Worm (Caenorhabditis elegans) whole organism, late embryonic: ENCODE data around the gene C34C12.7.

Source experiments
- C08G9.2 ChIP-seq: sonication (generic microtip); optimal IDR thresholded peaks from 2 replicates; lab custom pipeline; 2016; ENCODE audit warnings: mild to moderate bottlenecking, missing genetic modification characterization, moderate library complexity, missing compliant biosample characterization
- F13H6.1 ChIP-seq: sonication (generic microtip); optimal IDR thresholded peaks from 2 replicates; lab custom pipeline; 2016; ENCODE audit warnings: missing genetic modification characterization, missing compliant biosample characterization
- T23F11.4 ChIP-seq: fragments of 200-800 bp; sonication (Bioruptor generic); optimal IDR thresholded peaks from 2 replicates; lab custom pipeline; 2018; ENCODE audit warnings: mild to moderate bottlenecking, missing genetic modification characterization, missing compliant biosample characterization
- Y22D7AL.16 ChIP-seq: sonication (generic microtip); optimal IDR thresholded peaks from 2 replicates; lab custom pipeline; 2016; ENCODE audit warnings: missing genetic modification characterization, missing compliant biosample characterization
- ahr-1 ChIP-seq: sonication (generic microtip); optimal IDR thresholded peaks from 2 replicates; lab custom pipeline; 2016; ENCODE audit warnings: missing genetic modification characterization, missing compliant biosample characterization
- ama-1 ChIP-seq: fragments of 150-350 bp; optimal IDR thresholded peaks from 2 replicates; lab custom pipeline; 2014
- ceh-18 ChIP-seq: sonication (generic microtip); optimal IDR thresholded peaks from 2 replicates; lab custom pipeline; 2016; ENCODE audit warnings: missing genetic modification characterization, missing compliant biosample characterization
- ceh-24 ChIP-seq: sonication (generic microtip); optimal IDR thresholded peaks from 2 replicates; lab custom pipeline; 2016; ENCODE audit warnings: mild to moderate bottlenecking, missing genetic modification characterization, missing compliant biosample characterization
- ceh-30 ChIP-seq: fragments of 150-350 bp; optimal IDR thresholded peaks from 2 replicates; lab custom pipeline; 2014; ENCODE audit warnings: missing biosample characterization, missing genetic modification characterization
- ceh-31 ChIP-seq: sonication (generic microtip); optimal IDR thresholded peaks from 2 replicates; lab custom pipeline; 2016; ENCODE audit warnings: missing genetic modification characterization, missing compliant biosample characterization
- ceh-34 ChIP-seq: sonication (generic microtip); optimal IDR thresholded peaks from 2 replicates; lab custom pipeline; 2016; ENCODE audit warnings: mild to moderate bottlenecking, missing genetic modification characterization, missing compliant biosample characterization
- ceh-45 ChIP-seq: fragments of 200-800 bp; sonication (Bioruptor generic); IDR thresholded peaks from 2 replicates; pipeline ENCODE4 v1.3.6; 2022; ENCODE audit warnings: missing genetic modification reagents, missing genetic modification characterization, missing compliant biosample characterization
- ceh-48 ChIP-seq: sonication (generic microtip); optimal IDR thresholded peaks from 2 replicates; lab custom pipeline; 2016; ENCODE audit warnings: missing genetic modification characterization, inconsistent platforms, missing compliant biosample characterization
- ceh-6 ChIP-seq: fragments of 200-800 bp; sonication (Bioruptor generic); optimal IDR thresholded peaks from 2 replicates; lab custom pipeline; 2018; ENCODE audit warnings: mild to moderate bottlenecking, missing genetic modification characterization, missing compliant biosample characterization
- dmd-4 ChIP-seq: sonication (generic microtip); optimal IDR thresholded peaks from 2 replicates; lab custom pipeline; 2016; ENCODE audit warnings: borderline replicate concordance, missing genetic modification characterization, missing compliant biosample characterization
- elt-2 ChIP-seq: sonication (generic microtip); optimal IDR thresholded peaks from 2 replicates; lab custom pipeline; 2016; ENCODE audit warnings: missing genetic modification reagents, missing genetic modification characterization, missing compliant biosample characterization
- ets-4 ChIP-seq: sonication (generic microtip); optimal IDR thresholded peaks from 2 replicates; lab custom pipeline; 2016; ENCODE audit warnings: missing genetic modification characterization, missing compliant biosample characterization
- fkh-10 ChIP-seq: fragments of 150-350 bp; optimal IDR thresholded peaks from 2 replicates; lab custom pipeline; 2014; ENCODE audit warnings: missing biosample characterization, missing genetic modification reagents, missing genetic modification characterization
- fkh-6 ChIP-seq: sonication (generic microtip); optimal IDR thresholded peaks from 2 replicates; lab custom pipeline; 2016; ENCODE audit warnings: missing genetic modification characterization, missing compliant biosample characterization
- hlh-30 ChIP-seq: sonication (generic microtip); optimal IDR thresholded peaks from 2 replicates; lab custom pipeline; 2017; ENCODE audit warnings: antibody characterized with exemption, missing genetic modification characterization, missing compliant biosample characterization; ENCODE audit not compliant: insufficient read depth
- lin-11 ChIP-seq: fragments of 200-800 bp; sonication (Bioruptor generic); optimal IDR thresholded peaks from 2 replicates; lab custom pipeline; 2018; ENCODE audit warnings: mild to moderate bottlenecking, missing genetic modification characterization, missing compliant biosample characterization
- madf-2 ChIP-seq: sonication (generic microtip); optimal IDR thresholded peaks from 2 replicates; lab custom pipeline; 2017; ENCODE audit warnings: missing genetic modification characterization, missing compliant biosample characterization
- mec-3 ChIP-seq: sonication (generic microtip); optimal IDR thresholded peaks from 2 replicates; lab custom pipeline; 2016; ENCODE audit warnings: borderline replicate concordance, missing genetic modification characterization, missing compliant biosample characterization
- nhr-11 ChIP-seq: fragments of 150-350 bp; optimal IDR thresholded peaks from 2 replicates; lab custom pipeline; 2014; ENCODE audit warnings: missing biosample characterization, missing genetic modification characterization
- npax-4 ChIP-seq: sonication (generic microtip); optimal IDR thresholded peaks from 2 replicates; lab custom pipeline; 2016; ENCODE audit warnings: missing genetic modification characterization, missing compliant biosample characterization
- odd-2 ChIP-seq: sonication (generic microtip); optimal IDR thresholded peaks from 2 replicates; lab custom pipeline; 2017; ENCODE audit warnings: antibody characterized with exemption, mild to moderate bottlenecking, missing genetic modification characterization, missing compliant biosample characterization
- pag-3 ChIP-seq: sonication (generic microtip); optimal IDR thresholded peaks from 2 replicates; lab custom pipeline; 2016; ENCODE audit warnings: missing compliant biosample characterization, missing genetic modification characterization, borderline replicate concordance
- pat-9 ChIP-seq: fragments of 200-800 bp; sonication (Bioruptor generic); optimal IDR thresholded peaks from 2 replicates; lab custom pipeline; 2018; ENCODE audit warnings: mild to moderate bottlenecking, missing genetic modification characterization, moderate library complexity, missing compliant biosample characterization
- pha-2 ChIP-seq: sonication (generic microtip); optimal IDR thresholded peaks from 2 replicates; lab custom pipeline; 2017; ENCODE audit warnings: mild to moderate bottlenecking, missing genetic modification characterization, missing compliant biosample characterization
- pha-4 ChIP-seq: fragments of 150-350 bp; optimal IDR thresholded peaks from 2 replicates; lab custom pipeline; 2018; ENCODE audit warnings: missing biosample characterization, missing genetic modification reagents, missing genetic modification characterization
- pqm-1 ChIP-seq: sonication (generic microtip); optimal IDR thresholded peaks from 2 replicates; lab custom pipeline; 2016; ENCODE audit warnings: missing genetic modification characterization, missing compliant biosample characterization
- sdc-2 ChIP-seq: sonication (generic microtip); optimal IDR thresholded peaks from 2 replicates; lab custom pipeline; 2016; ENCODE audit warnings: missing genotype, missing genetic modification characterization, missing compliant biosample characterization
- sox-4 ChIP-seq: sonication (generic microtip); optimal IDR thresholded peaks from 2 replicates; lab custom pipeline; 2017; ENCODE audit warnings: mild to moderate bottlenecking, missing genetic modification characterization, inconsistent platforms, missing compliant biosample characterization
- tbx-2 ChIP-seq: sonication (generic microtip); optimal IDR thresholded peaks from 2 replicates; lab custom pipeline; 2016; ENCODE audit warnings: missing genetic modification characterization, missing compliant biosample characterization
- tbx-7 ChIP-seq: sonication (generic microtip); optimal IDR thresholded peaks from 2 replicates; lab custom pipeline; 2016; ENCODE audit warnings: missing genotype, missing genetic modification characterization, missing compliant biosample characterization
- unc-3 ChIP-seq, 2 experiments: fragments of 200-800 bp in 1 of 2; sonication (Bioruptor generic) in 1 of 2; sonication (generic microtip) in 1 of 2; conservative IDR thresholded peaks in 1 of 2; optimal IDR thresholded peaks in 1 of 2; 2 replicates each; pipeline versions ENCODE4 v1.3.6 to Lab custom; 2016 to 2022; ENCODE audit warnings: missing compliant biosample characterization in 2 of 2, missing genetic modification characterization in 2 of 2, missing genetic modification reagents in 1 of 2
- unc-86 ChIP-seq: sonication (generic microtip); optimal IDR thresholded peaks from 2 replicates; lab custom pipeline; 2016; ENCODE audit warnings: missing genetic modification characterization, missing compliant biosample characterization
- zip-5 ChIP-seq: sonication (generic microtip); optimal IDR thresholded peaks from 2 replicates; lab custom pipeline; 2016; ENCODE audit warnings: missing genetic modification characterization, missing compliant biosample characterization

C34C12.7 gene

DNA sequence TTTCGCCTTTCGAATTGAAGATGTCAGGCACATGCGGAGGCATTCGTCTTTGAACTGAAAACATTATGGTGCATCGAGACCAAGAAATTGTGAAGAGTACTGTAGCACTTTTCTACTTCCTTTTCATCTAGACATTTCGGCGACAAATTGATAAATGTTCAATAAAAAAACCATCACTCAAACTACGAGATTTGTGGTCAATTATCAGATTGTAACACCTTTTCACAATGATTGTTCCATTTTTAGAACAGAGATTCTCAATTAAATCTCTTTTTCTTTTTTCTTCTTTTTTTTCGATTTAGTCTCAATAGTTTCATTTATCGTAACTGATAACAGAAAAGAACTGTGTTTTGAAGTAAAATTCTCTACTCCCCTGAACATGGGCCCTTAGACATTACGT, 2.1 kb downstream of the C34C12.7 start:
- TF ChIP-seq ets-4: no peak
- no peak for TF ChIP-seq fkh-6
- TF ChIP-seq ceh-18 (tag; lab: Kevin White, UChicago): no peak
- TF ChIP-seq sdc-2 (tag; lab: Kevin White, UChicago): no peak
- no peak for TF ChIP-seq ceh-34 (tag; lab: Kevin White, UChicago)
- no peak for TF ChIP-seq dmd-4 (tag; lab: Kevin White, UChicago)
- no peak for TF ChIP-seq Y22D7AL.16 (tag; lab: Kevin White, UChicago)
- TF ChIP-seq pat-9 (tag; lab: Kevin White, UChicago): no peak
- no peak for TF ChIP-seq tbx-2 (tag; lab: Kevin White, UChicago)
- no peak for TF ChIP-seq sox-4 (tag; lab: Kevin White, UChicago)
- TF ChIP-seq ceh-31 (tag; lab: Kevin White, UChicago): no peak
- no peak for TF ChIP-seq madf-2 (tag; lab: Kevin White, UChicago)
- no peak for TF ChIP-seq C08G9.2 (tag; lab: Kevin White, UChicago)
- no peak for TF ChIP-seq ahr-1 (tag; lab: Kevin White, UChicago)
- TF ChIP-seq pha-2 (tag; lab: Kevin White, UChicago): no peak

DNA sequence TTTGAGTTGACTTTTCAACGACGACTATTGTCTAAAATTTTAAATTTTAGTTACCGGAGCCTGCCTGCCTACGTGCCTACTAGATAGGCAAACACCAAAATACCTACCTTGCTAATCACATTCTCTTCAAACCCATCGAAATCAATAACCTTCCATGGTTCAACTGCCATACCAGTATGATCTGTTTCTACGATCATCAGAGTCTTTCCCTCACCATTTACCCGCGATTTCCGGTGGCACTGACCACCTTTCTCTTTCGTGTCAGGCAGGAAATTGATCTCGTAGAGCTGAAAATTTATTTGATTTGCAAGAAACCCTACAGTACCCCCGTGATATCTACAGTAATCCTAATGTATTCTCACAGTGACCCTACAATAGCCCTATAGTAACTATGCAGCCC, 3.1 kb downstream of the C34C12.7 start:
- TF ChIP-seq ceh-24 (tag; lab: Kevin White, UChicago) (no peak), ceh-6 (no peak), ceh-45 (GFP tag; lab: Robert Waterston, UW) (no peak), pha-4 (tag; lab: Kevin White, UChicago) (no peak), sox-4 (tag; lab: Kevin White, UChicago) (no peak), tbx-7 (tag; lab: Kevin White, UChicago) (no peak), elt-2 (tag; lab: Kevin White, UChicago) (no peak), ets-4 (no peak), odd-2 (tag; lab: Kevin White, UChicago) (no peak)
- TF ChIP-seq, all 69 proteins: peak for 0

DNA sequence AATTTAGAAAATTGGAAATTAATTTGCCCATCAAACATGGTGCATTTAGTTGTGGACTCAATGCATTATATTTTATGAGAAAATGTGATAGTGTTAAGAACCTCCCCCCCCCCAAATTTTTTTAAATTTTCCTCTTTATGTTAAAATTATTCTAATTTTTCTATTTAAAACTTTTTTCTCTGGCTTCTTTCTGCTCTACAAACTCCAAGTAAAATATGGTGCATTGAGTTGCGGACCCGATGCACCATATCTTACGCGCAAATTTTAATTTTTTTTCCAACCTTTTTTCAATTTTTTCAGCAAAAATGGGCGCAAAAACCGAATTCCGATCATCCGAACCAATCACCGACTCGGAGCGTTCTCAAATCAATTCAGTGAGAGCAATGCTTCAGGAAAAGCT, 5.8 kb downstream of the C34C12.7 start, which contains the start of gene C34C12.6:
Gene C34C12.6, plus strand, starts transcription at position 301 of the 400 bp plus-strand sequence.
- TF ChIP-seq lin-11 (no peak), T23F11.4 (GFP tag; lab: Kevin White, UChicago) (no peak), fkh-10 (GFP tag; lab: Kevin White, UChicago) (no peak), nhr-11 (tag; lab: Kevin White, UChicago) (no peak)

DNA sequence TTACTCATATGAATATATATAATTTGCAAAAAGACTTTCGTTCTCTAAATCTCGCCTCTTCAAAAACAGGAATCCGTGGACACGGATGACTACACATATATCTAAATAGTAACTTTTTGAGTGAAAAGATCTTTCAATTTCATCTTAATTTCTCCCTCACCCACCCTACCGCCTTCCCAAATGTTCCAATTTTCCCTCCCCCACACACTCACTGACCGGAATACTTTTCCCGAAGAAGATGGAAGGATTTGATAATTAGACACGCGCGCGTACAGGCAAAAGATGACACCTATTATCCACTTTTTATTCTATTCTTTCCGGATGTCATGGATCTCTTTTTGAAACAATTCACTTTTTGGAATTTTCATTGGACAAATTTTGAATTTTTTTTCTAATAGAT, 7.2 kb downstream of the C34C12.7 start:
- TF ChIP-seq ceh-48 (tag; lab: Kevin White, UChicago) (no peak), hlh-30 (no peak), pag-3 (tag; lab: Kevin White, UChicago) (no peak), pqm-1 (tag; lab: Kevin White, UChicago) (no peak), pha-4 (tag; lab: Kevin White, UChicago) (no peak), unc-86 (tag; lab: Kevin White, UChicago) (no peak), unc-3 (GFP tag; conservative IDR thresholded peaks at IDR 0.05; lab: Robert Waterston, UW) (no peak), unc-3 (tag; optimal IDR thresholded peaks at IDR 0.05; lab: Kevin White, UChicago) (no peak), mec-3 (tag; lab: Kevin White, UChicago) (no peak), nhr-11 (tag; lab: Kevin White, UChicago) (no peak), pat-9 (tag; lab: Kevin White, UChicago) (no peak), ceh-45 (GFP tag; lab: Robert Waterston, UW) (no peak), ama-1 (lab: Kevin White, UChicago) (no peak), npax-4 (tag; lab: Kevin White, UChicago) (no peak), sox-4 (tag; lab: Kevin White, UChicago) (no peak), F13H6.1 (tag; lab: Kevin White, UChicago) (no peak), C08G9.2 (tag; lab: Kevin White, UChicago) (no peak), fkh-10 (GFP tag; lab: Kevin White, UChicago) (no peak), zip-5 (tag; lab: Kevin White, UChicago) (no peak), ceh-30 (tag; lab: Kevin White, UChicago) (no peak)
- TF ChIP-seq, all 69 proteins: peak for 0
